Worm (Caenorhabditis elegans) whole organism, L2 larva: ENCODE measurements around the gene magu-1.

Source experiments
- C34F6.9 ChIP-seq: fragments of 150-350 bp; optimal IDR thresholded peaks from 2 replicates; lab custom pipeline; 2014; ENCODE audit warnings: missing biosample characterization, missing genetic modification characterization
- F13H6.1 ChIP-seq: sonication (generic microtip); optimal IDR thresholded peaks from 2 replicates; lab custom pipeline; 2016; ENCODE audit warnings: missing genetic modification characterization, missing compliant biosample characterization
- R02D3.7 ChIP-seq: fragments of 150-350 bp; optimal IDR thresholded peaks from 2 replicates; lab custom pipeline; 2014; ENCODE audit warnings: missing biosample characterization, missing genetic modification characterization
- Y55F3AM.14 ChIP-seq: fragments of 200-800 bp; sonication (Bioruptor generic); optimal IDR thresholded peaks from 2 replicates; lab custom pipeline; 2018; ENCODE audit warnings: mild to moderate bottlenecking, missing genetic modification characterization, missing compliant biosample characterization
- ZK546.5 ChIP-seq: sonication (generic microtip); optimal IDR thresholded peaks from 2 replicates; lab custom pipeline; 2017; ENCODE audit warnings: missing biosample characterization, missing genetic modification characterization
- alr-1 ChIP-seq: fragments of 150-350 bp; optimal IDR thresholded peaks from 2 replicates; lab custom pipeline; 2014; ENCODE audit warnings: missing biosample characterization, missing genetic modification characterization
- aly-2 ChIP-seq: fragments of 150-350 bp; optimal IDR thresholded peaks from 2 replicates; lab custom pipeline; 2014; ENCODE audit warnings: missing biosample characterization, missing genetic modification characterization
- ama-1 ChIP-seq: fragments of 150-350 bp; optimal IDR thresholded peaks from 2 replicates; lab custom pipeline; 2018; ENCODE audit warnings: inconsistent platforms
- blmp-1 ChIP-seq: sonication (generic microtip); optimal IDR thresholded peaks from 2 replicates; lab custom pipeline; 2017; ENCODE audit warnings: missing genetic modification characterization, mild to moderate bottlenecking, missing compliant biosample characterization, antibody characterized with exemption, moderate library complexity; ENCODE audit not compliant: insufficient read depth
- ceh-16 ChIP-seq: fragments of 150-350 bp; optimal IDR thresholded peaks from 2 replicates; lab custom pipeline; 2014; ENCODE audit warnings: missing biosample characterization, missing genetic modification characterization
- ceh-82 ChIP-seq: fragments of 150-350 bp; optimal IDR thresholded peaks from 2 replicates; lab custom pipeline; 2014; ENCODE audit warnings: missing biosample characterization, missing genetic modification characterization
- crh-2 ChIP-seq: sonication (generic microtip); optimal IDR thresholded peaks from 2 replicates; lab custom pipeline; 2017; ENCODE audit warnings: missing biosample characterization, missing genetic modification characterization
- dmd-4 ChIP-seq: sonication (generic microtip); optimal IDR thresholded peaks from 2 replicates; lab custom pipeline; 2017; ENCODE audit warnings: missing biosample characterization, missing genetic modification characterization
- egl-27 ChIP-seq: sonication (generic microtip); optimal IDR thresholded peaks from 3 replicates; lab custom pipeline; 2017; ENCODE audit warnings: missing biosample characterization, missing genetic modification reagents, missing genetic modification characterization
- elt-1 ChIP-seq: fragments of 150-350 bp; optimal IDR thresholded peaks from 2 replicates; lab custom pipeline; 2014; ENCODE audit warnings: missing biosample characterization, missing genetic modification characterization
- elt-3 ChIP-seq: sonication (generic microtip); optimal IDR thresholded peaks from 2 replicates; lab custom pipeline; 2017; ENCODE audit warnings: missing biosample characterization, missing genetic modification characterization
- fos-1 ChIP-seq: fragments of 150-350 bp; optimal IDR thresholded peaks from 2 replicates; lab custom pipeline; 2014; ENCODE audit warnings: missing biosample characterization, missing genetic modification characterization
- gmeb-1 ChIP-seq: fragments of 150-350 bp; optimal IDR thresholded peaks from 2 replicates; lab custom pipeline; 2014; ENCODE audit warnings: missing biosample characterization, missing genetic modification characterization
- lin-11 ChIP-seq: fragments of 150-350 bp; sonication (generic microtip); optimal IDR thresholded peaks from 2 replicates; lab custom pipeline; 2014; ENCODE audit warnings: missing biosample characterization, missing genetic modification characterization, inconsistent platforms, mixed read lengths
- lin-13 ChIP-seq: fragments of 150-350 bp; optimal IDR thresholded peaks from 2 replicates; lab custom pipeline; 2014; ENCODE audit warnings: missing biosample characterization, missing genetic modification reagents, missing genetic modification characterization
- lin-39 ChIP-seq: fragments of 150-350 bp; optimal IDR thresholded peaks from 2 replicates; lab custom pipeline; 2014; ENCODE audit warnings: missing biosample characterization, missing genetic modification reagents, missing genetic modification characterization
- lsy-2 ChIP-seq, 2 experiments: fragments of 150-350 bp in 1 of 2; sonication (generic microtip) in 1 of 2; optimal IDR thresholded peaks; 2 replicates each; lab custom pipeline; 2014 to 2017; ENCODE audit warnings: missing biosample characterization in 2 of 2, missing genetic modification characterization in 2 of 2
- mab-5 ChIP-seq: fragments of 150-350 bp; optimal IDR thresholded peaks from 2 replicates; lab custom pipeline; 2014; ENCODE audit warnings: missing biosample characterization, missing genetic modification characterization
- mbf-1 ChIP-seq: sonication (generic microtip); optimal IDR thresholded peaks from 2 replicates; lab custom pipeline; 2017; ENCODE audit warnings: missing biosample characterization, missing genetic modification characterization
- nhr-10 ChIP-seq: sonication (generic microtip); optimal IDR thresholded peaks from 2 replicates; lab custom pipeline; 2017; ENCODE audit warnings: missing biosample characterization, missing genetic modification characterization
- nhr-11 ChIP-seq: fragments of 150-350 bp; optimal IDR thresholded peaks from 2 replicates; lab custom pipeline; 2014; ENCODE audit warnings: missing biosample characterization, missing genetic modification characterization
- nhr-12 ChIP-seq: fragments of 150-350 bp; optimal IDR thresholded peaks from 2 replicates; lab custom pipeline; 2014; ENCODE audit warnings: missing biosample characterization, missing genetic modification characterization
- nhr-129 ChIP-seq: fragments of 150-350 bp; optimal IDR thresholded peaks from 2 replicates; lab custom pipeline; 2014; ENCODE audit warnings: missing biosample characterization, missing genetic modification characterization
- nhr-21 ChIP-seq: fragments of 150-350 bp; optimal IDR thresholded peaks from 2 replicates; lab custom pipeline; 2014; ENCODE audit warnings: missing biosample characterization, missing genetic modification characterization
- nhr-23 ChIP-seq: fragments of 150-350 bp; optimal IDR thresholded peaks from 2 replicates; lab custom pipeline; 2014; ENCODE audit warnings: missing biosample characterization, missing genetic modification reagents, missing genetic modification characterization
- nhr-237 ChIP-seq: fragments of 150-350 bp; optimal IDR thresholded peaks from 2 replicates; lab custom pipeline; 2014; ENCODE audit warnings: missing biosample characterization, missing genetic modification characterization
- nhr-25 ChIP-seq: fragments of 150-350 bp; sonication (generic microtip); optimal IDR thresholded peaks from 3 replicates; lab custom pipeline; 2014; ENCODE audit warnings: missing biosample characterization, missing genetic modification characterization
- nhr-6 ChIP-seq: fragments of 150-350 bp; optimal IDR thresholded peaks from 2 replicates; lab custom pipeline; 2014; ENCODE audit warnings: missing biosample characterization, missing genetic modification characterization
- peb-1 ChIP-seq: fragments of 150-350 bp; optimal IDR thresholded peaks from 2 replicates; lab custom pipeline; 2014; ENCODE audit warnings: missing biosample characterization, missing genetic modification characterization
- sem-4 ChIP-seq: fragments of 150-350 bp; optimal IDR thresholded peaks from 2 replicates; lab custom pipeline; 2014; ENCODE audit warnings: missing biosample characterization, missing genetic modification reagents, missing genetic modification characterization
- sma-3 ChIP-seq: sonication (generic microtip); optimal IDR thresholded peaks from 2 replicates; lab custom pipeline; 2016; ENCODE audit warnings: missing genetic modification reagents, missing genetic modification characterization, missing compliant biosample characterization
- unc-39 ChIP-seq: fragments of 150-350 bp; optimal IDR thresholded peaks from 2 replicates; lab custom pipeline; 2014; ENCODE audit warnings: missing biosample characterization, missing genetic modification characterization
- unc-55 ChIP-seq: fragments of 150-350 bp; sonication (generic microtip); optimal IDR thresholded peaks from 3 replicates; lab custom pipeline; 2014; ENCODE audit warnings: missing biosample characterization, missing genetic modification reagents, missing genetic modification characterization
- unc-62 ChIP-seq: fragments of 150-350 bp; optimal IDR thresholded peaks from 2 replicates; lab custom pipeline; 2014; ENCODE audit warnings: missing biosample characterization, missing genetic modification reagents, missing genetic modification characterization
- ztf-1 ChIP-seq: fragments of 200-800 bp; sonication (Bioruptor generic); conservative IDR thresholded peaks from 2 replicates; pipeline ENCODE4 v1.3.6; 2022; ENCODE audit warnings: missing genetic modification characterization, missing compliant biosample characterization
- ztf-11 ChIP-seq: sonication (generic microtip); optimal IDR thresholded peaks from 2 replicates; lab custom pipeline; 2017; ENCODE audit warnings: missing biosample characterization, missing genetic modification characterization
- ztf-4 ChIP-seq: fragments of 150-350 bp; optimal IDR thresholded peaks from 2 replicates; lab custom pipeline; 2014; ENCODE audit warnings: missing biosample characterization, missing genetic modification characterization

Gene magu-1

DNA sequence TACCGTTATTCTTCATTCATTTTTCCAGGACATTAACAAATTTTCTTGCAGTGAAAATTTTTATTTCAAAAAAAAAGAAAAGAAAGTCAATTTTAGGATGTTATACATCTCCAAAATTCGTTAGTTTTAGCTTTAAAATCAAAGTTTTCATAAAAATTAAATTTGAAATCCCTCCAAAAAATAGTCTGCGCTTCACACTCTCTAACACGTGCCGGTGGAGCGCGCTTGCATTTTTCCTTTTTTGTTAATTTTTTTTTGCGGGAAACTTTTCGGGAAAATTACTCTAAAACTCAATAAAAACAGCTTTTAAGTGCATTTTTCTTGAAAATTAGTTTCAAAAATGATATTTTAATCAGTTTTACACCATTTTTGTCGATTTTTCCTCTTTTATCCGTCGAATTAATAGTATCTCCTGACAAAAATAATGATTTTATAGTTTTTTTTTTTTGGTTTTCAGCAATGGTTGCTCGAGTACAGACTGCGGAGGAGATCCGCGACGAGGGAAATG, 19.6 kb upstream of the magu-1 start, which contains the start of gene unc-45:
Gene unc-45, plus strand, starts transcription at position 458 of the 508 bp plus-strand sequence.
- no peak for TF ChIP-seq nhr-10
- no peak for TF ChIP-seq sma-3 (GFP tag; lab: Kevin White, UChicago)
- TF ChIP-seq F13H6.1 (tag; lab: Kevin White, UChicago) = no peak
- TF ChIP-seq blmp-1 (tag; lab: Kevin White, UChicago) = no peak
- no peak for TF ChIP-seq nhr-11
- TF ChIP-seq nhr-25 (tag; lab: Kevin White, UChicago) = peak; percentile 5
- TF ChIP-seq fos-1 (tag; lab: Kevin White, UChicago) = no peak
- TF ChIP-seq unc-55 (GFP tag; lab: Kevin White, UChicago) = peak; percentile 84
- TF ChIP-seq lin-13 = peak; percentile 31
- TF ChIP-seq crh-2 = peak; percentile 55
- TF ChIP-seq mbf-1 (tag; lab: Kevin White, UChicago) = no peak
- no peak for TF ChIP-seq nhr-6 (tag; lab: Kevin White, UChicago)
- TF ChIP-seq gmeb-1 (tag; lab: Kevin White, UChicago) = peak; percentile 93
- peak; percentile 7 to 67 for TF ChIP-seq lsy-2 (tag; optimal IDR thresholded peaks at IDR 0.05; lab: Kevin White, UChicago)
- no peak for TF ChIP-seq unc-62 (GFP tag; lab: Kevin White, UChicago)
- TF ChIP-seq nhr-21 = no peak
- no peak for TF ChIP-seq Y55F3AM.14 (GFP tag; lab: Kevin White, UChicago)
- TF ChIP-seq alr-1 = no peak
- peak; percentile 39 for TF ChIP-seq nhr-129
- peak; percentile 50 for TF ChIP-seq C34F6.9 (tag; lab: Kevin White, UChicago)
- no peak for TF ChIP-seq lin-39 (tag; lab: Kevin White, UChicago)
- TF ChIP-seq nhr-23 (tag; lab: Kevin White, UChicago) = no peak
- no peak for TF ChIP-seq nhr-12
- no peak for TF ChIP-seq dmd-4 (tag; lab: Kevin White, UChicago)
- TF ChIP-seq, all 48 proteins: peak for 8

DNA sequence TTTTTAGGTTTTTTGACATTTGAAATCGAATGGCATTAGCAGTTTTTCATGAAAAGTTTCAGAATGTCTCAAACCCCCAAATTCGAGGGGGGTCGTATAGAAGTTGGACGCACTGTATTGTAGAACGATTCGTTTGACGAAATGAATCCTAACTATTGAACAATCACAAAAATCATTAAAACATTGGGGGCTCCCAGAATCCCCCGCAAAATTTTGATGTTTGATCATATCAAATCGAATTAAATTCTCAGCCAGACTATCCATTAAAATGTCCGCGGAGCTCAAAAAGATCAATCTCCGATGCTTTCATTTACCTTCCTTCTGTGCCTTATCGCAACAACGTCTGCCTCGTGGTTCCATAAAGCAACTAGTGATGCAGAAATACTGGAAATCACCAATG, 17.0 kb upstream of the magu-1 start, which contains the start of gene F30H5.5:
Gene F30H5.5, plus strand, starts transcription at position 301 of the 400 bp plus-strand sequence.
- TF ChIP-seq dmd-4 (tag; lab: Kevin White, UChicago) = no peak
- TF ChIP-seq unc-55 (GFP tag; lab: Kevin White, UChicago) = no peak
- TF ChIP-seq ceh-16 (tag; lab: Kevin White, UChicago) = no peak
- no peak for TF ChIP-seq elt-1 (tag; lab: Kevin White, UChicago)
- TF ChIP-seq ztf-1 = no peak
- TF ChIP-seq unc-62 (GFP tag; lab: Kevin White, UChicago) = no peak
- TF ChIP-seq ztf-11 (tag; lab: Kevin White, UChicago) = no peak
- TF ChIP-seq mab-5 = no peak
- TF ChIP-seq mbf-1 (tag; lab: Kevin White, UChicago) = no peak
- TF ChIP-seq aly-2 (tag; lab: Kevin White, UChicago) = no peak
- TF ChIP-seq nhr-10 = no peak
- no peak for TF ChIP-seq nhr-11
- no peak for TF ChIP-seq Y55F3AM.14 (GFP tag; lab: Kevin White, UChicago)
- TF ChIP-seq ama-1 (lab: Kevin White, UChicago) = no peak

DNA sequence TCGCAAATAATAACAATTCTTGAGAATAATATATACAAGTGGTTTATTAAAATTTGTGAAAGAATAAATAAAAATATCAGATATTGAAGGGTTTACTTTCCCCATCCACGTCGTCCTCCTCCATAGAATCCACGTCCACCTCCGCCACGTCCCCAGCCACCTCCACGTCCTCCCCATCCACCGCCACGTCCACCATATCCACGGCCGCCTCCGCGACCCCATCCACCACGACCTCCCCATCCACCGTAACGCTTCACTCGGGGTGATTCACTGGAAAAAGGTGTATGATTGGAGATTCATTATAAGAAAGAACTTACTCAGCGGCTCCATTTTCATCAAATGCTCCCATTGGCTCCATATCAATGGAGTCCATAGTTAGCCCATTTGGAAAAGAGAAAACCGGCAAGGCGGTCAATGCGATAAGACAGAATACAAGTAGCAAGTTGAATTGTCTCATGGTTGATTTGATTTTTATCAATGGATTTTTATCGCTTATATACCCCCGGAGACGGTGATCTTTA, 14.6 kb upstream of the magu-1 start, which contains the start of gene nlp-32:
Gene nlp-32, minus strand, starts transcription at position 471 of the 521 bp plus-strand sequence.
- TF ChIP-seq F13H6.1 (tag; lab: Kevin White, UChicago) = no peak
- no peak for TF ChIP-seq nhr-25 (tag; lab: Kevin White, UChicago)

DNA sequence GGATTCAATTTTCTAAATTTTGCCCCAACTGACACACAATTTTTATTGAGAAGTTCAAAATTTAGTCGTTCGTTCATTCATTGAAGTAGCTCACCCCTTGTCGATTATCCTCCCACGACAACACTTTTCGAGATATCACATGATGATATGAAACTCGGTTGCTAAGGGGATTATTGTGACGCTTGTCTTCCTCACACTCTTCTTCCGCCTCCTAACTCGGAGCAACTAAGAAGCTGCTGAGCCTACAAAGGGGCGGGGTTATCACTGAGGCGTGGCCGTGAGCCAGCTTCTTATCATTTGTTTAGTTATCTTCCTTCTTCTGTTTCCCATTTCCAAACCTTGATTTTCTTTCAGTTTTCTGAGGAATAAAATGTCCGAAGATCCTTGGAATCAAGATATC, 12.1 kb upstream of the magu-1 start, which contains the start of gene F10C5.3:
Gene F10C5.3, plus strand, starts transcription at position 313 of the 400 bp plus-strand sequence.
- no peak for TF ChIP-seq Y55F3AM.14 (GFP tag; lab: Kevin White, UChicago)

DNA sequence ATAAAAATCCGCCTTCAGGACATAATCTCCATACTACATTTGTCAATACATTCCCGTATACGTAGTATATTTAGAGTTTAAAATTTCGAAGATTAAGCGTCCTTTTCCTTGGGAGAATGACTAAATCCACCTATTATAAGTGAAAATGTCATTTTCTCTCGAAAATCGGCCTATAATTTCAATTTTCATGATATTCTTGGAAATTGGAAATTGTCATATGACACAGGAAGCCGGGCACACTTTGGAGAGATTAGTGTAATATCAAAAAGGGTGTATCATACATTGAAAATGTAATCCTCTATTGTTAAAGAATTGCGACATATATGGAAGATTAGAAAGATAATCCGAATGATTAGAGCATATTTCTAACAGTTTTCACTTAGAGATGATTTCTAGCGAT, 11.2 kb upstream of the magu-1 start:
- TF ChIP-seq nhr-12 (no peak), sem-4 (tag; lab: Kevin White, UChicago) (no peak), Y55F3AM.14 (GFP tag; lab: Kevin White, UChicago) (no peak), unc-39 (no peak), ceh-82 (tag; lab: Kevin White, UChicago) (no peak), lin-11 (tag; lab: Kevin White, UChicago) (no peak), unc-55 (GFP tag; lab: Kevin White, UChicago) (no peak), nhr-6 (tag; lab: Kevin White, UChicago) (no peak), nhr-237 (no peak), C34F6.9 (tag; lab: Kevin White, UChicago) (peak; percentile 26), ztf-11 (tag; lab: Kevin White, UChicago) (no peak), ZK546.5 (tag; lab: Kevin White, UChicago) (no peak), fos-1 (tag; lab: Kevin White, UChicago) (no peak), nhr-129 (no peak), aly-2 (tag; lab: Kevin White, UChicago) (no peak), blmp-1 (tag; lab: Kevin White, UChicago) (no peak), egl-27 (tag; lab: Kevin White, UChicago) (no peak), elt-3 (tag; lab: Kevin White, UChicago) (no peak), sma-3 (GFP tag; lab: Kevin White, UChicago) (no peak), ama-1 (lab: Kevin White, UChicago) (no peak), ztf-4 (tag; lab: Kevin White, UChicago) (peak; percentile 18), R02D3.7 (no peak), peb-1 (tag; lab: Kevin White, UChicago) (no peak), dmd-4 (tag; lab: Kevin White, UChicago) (peak; percentile 46), F13H6.1 (tag; lab: Kevin White, UChicago) (no peak), lsy-2 (tag; optimal IDR thresholded peaks at IDR 0.05; lab: Kevin White, UChicago) (no peak), gmeb-1 (tag; lab: Kevin White, UChicago) (no peak), nhr-21 (peak; percentile 71)
